Worm (Caenorhabditis elegans): ENCODE measurements around the gene F21D9.11.

ce11 chrV:19299262-19299661, 47.3 kb downstream of the F21D9.11 start, which contains the start of gene F55C9.14:
- no peak for TF ChIP-seq nhr-11 (tag; optimal IDR thresholded peaks at IDR 0.05)
- TF ChIP-seq sox-4 (tag; optimal IDR thresholded peaks at IDR 0.05), result no peak
- no peak for TF ChIP-seq sdc-2 (tag; optimal IDR thresholded peaks at IDR 0.05)
- no peak for TF ChIP-seq hlh-8 (tag; optimal IDR thresholded peaks at IDR 0.05)
- no peak for TF ChIP-seq sox-2 (GFP tag; IDR thresholded peaks at IDR 0.05)
- TF ChIP-seq ama-1 (optimal IDR thresholded peaks at IDR 0.05), result no peak
